Fruit fly (Drosophila melanogaster) whole organism, embryonic: ENCODE results near the gene CG3635.
A peak's percentile ranks its signal among the peaks of the same experiment; 100 is the strongest.

Experiments used
- Blimp-1 ChIP-seq: fragments of 200-800 bp; sonication (Bioruptor generic); optimal IDR thresholded peaks from 3 replicates; lab custom pipeline; 2018; ENCODE audit warnings: missing biosample characterization, missing genetic modification characterization, mild to moderate bottlenecking, moderate library complexity, missing genetic modification reagents
- CG10431 ChIP-seq: fragments of 200-800 bp; sonication (Bioruptor generic); optimal IDR thresholded peaks from 3 replicates; lab custom pipeline; 2018; ENCODE audit warnings: missing biosample characterization, mild to moderate bottlenecking, missing genetic modification characterization
- CG1233 ChIP-seq: fragments of 200-800 bp; sonication (Bioruptor generic); optimal IDR thresholded peaks from 4 replicates; lab custom pipeline; 2018; ENCODE audit warnings: missing biosample characterization, mild to moderate bottlenecking, missing genetic modification characterization
- CG12769 ChIP-seq: fragments of 200-800 bp; sonication (Bioruptor generic); optimal IDR thresholded peaks from 2 replicates; lab custom pipeline; 2019; ENCODE audit warnings: missing biosample characterization, mild to moderate bottlenecking, missing genetic modification characterization, moderate library complexity
- CG13287 ChIP-seq: fragments of 200-800 bp; sonication (Bioruptor generic); IDR thresholded peaks from 2 replicates; pipeline ENCODE4 v1.3.6; 2022; ENCODE audit warnings: missing biosample characterization, missing genetic modification characterization; ENCODE audit not compliant: partially characterized antibody
- CG15011 ChIP-seq: fragments of 200-800 bp; sonication (Bioruptor generic); optimal IDR thresholded peaks from 3 replicates; lab custom pipeline; 2018; ENCODE audit warnings: missing biosample characterization, mild to moderate bottlenecking, missing genetic modification characterization
- CG17829 ChIP-seq: fragments of 200-800 bp; optimal IDR thresholded peaks from 2 replicates; lab custom pipeline; 2019; ENCODE audit warnings: missing biosample characterization, mild to moderate bottlenecking, missing genetic modification characterization, moderate library complexity
- CG18619 ChIP-seq: fragments of 200-800 bp; sonication (Bioruptor generic); optimal IDR thresholded peaks from 3 replicates; lab custom pipeline; 2017; ENCODE audit warnings: missing biosample characterization, mild to moderate bottlenecking, missing genetic modification characterization
- CG2199 ChIP-seq: fragments of 200-800 bp; sonication (Bioruptor generic); IDR thresholded peaks from 3 replicates; pipeline ENCODE4 v1.3.6; 2022; ENCODE audit warnings: missing biosample characterization, missing genetic modification characterization
- CG30020 ChIP-seq: fragments of 200-800 bp; optimal IDR thresholded peaks from 2 replicates; lab custom pipeline; 2019; ENCODE audit warnings: missing biosample characterization, mild to moderate bottlenecking, missing genetic modification characterization, moderate library complexity
- CG8924 ChIP-seq: fragments of 200-800 bp; optimal IDR thresholded peaks from 3 replicates; lab custom pipeline; 2019; ENCODE audit warnings: missing biosample characterization, mild to moderate bottlenecking, missing genetic modification characterization, moderate library complexity
- D19A ChIP-seq: fragments of 200-800 bp; optimal IDR thresholded peaks from 3 replicates; lab custom pipeline; 2019; ENCODE audit warnings: missing biosample characterization, mild to moderate bottlenecking, missing genetic modification characterization, moderate library complexity
- Deaf1 ChIP-seq: fragments of 200-800 bp; optimal IDR thresholded peaks from 3 replicates; lab custom pipeline; 2019; ENCODE audit warnings: missing biosample characterization, mild to moderate bottlenecking, missing genetic modification characterization, moderate library complexity
- Dfd ChIP-seq, 2 experiments: fragments of >200 bp; optimal IDR thresholded peaks; 2 replicates each; lab custom pipeline; 2017; ENCODE audit warnings: missing biosample characterization in 2 of 2, missing genetic modification characterization in 2 of 2
- Dll ChIP-seq: fragments of 200-800 bp; sonication (Bioruptor generic); IDR thresholded peaks from 4 replicates; pipeline ENCODE4 v1.3.6; 2022; ENCODE audit warnings: missing biosample characterization, missing genetic modification characterization; ENCODE audit not compliant: partially characterized antibody
- E2f2 ChIP-seq: fragments of 200-800 bp; sonication (Bioruptor generic); IDR thresholded peaks from 2 replicates; pipeline ENCODE4 v1.3.6; 2022; ENCODE audit warnings: missing biosample characterization, missing genetic modification characterization
- Fer2 ChIP-seq: fragments of 200-800 bp; sonication (Bioruptor generic); optimal IDR thresholded peaks from 2 replicates; lab custom pipeline; 2018; ENCODE audit warnings: missing biosample characterization, mild to moderate bottlenecking, missing genetic modification characterization, moderate library complexity
- Fer3 ChIP-seq: fragments of 200-800 bp; sonication (Bioruptor generic); optimal IDR thresholded peaks from 2 replicates; lab custom pipeline; 2018; ENCODE audit warnings: missing biosample characterization, mild to moderate bottlenecking, missing genetic modification characterization, moderate library complexity
- Gsc ChIP-seq: fragments of 200-800 bp; sonication (Bioruptor generic); IDR thresholded peaks from 2 replicates; pipeline ENCODE4 v1.3.6; 2022; ENCODE audit warnings: missing biosample characterization, missing genetic modification characterization
- HmgZ ChIP-seq: fragments of 200-800 bp; sonication (Bioruptor generic); optimal IDR thresholded peaks from 2 replicates; lab custom pipeline; 2018; ENCODE audit warnings: missing biosample characterization, mild to moderate bottlenecking, missing genetic modification characterization
- Jarid2 ChIP-seq: fragments of 200-800 bp; sonication (Bioruptor generic); optimal IDR thresholded peaks from 3 replicates; lab custom pipeline; 2017; ENCODE audit warnings: mild to moderate bottlenecking, missing biosample characterization, missing genetic modification reagents, missing genetic modification characterization
- Lim3 ChIP-seq: fragments of 200-800 bp; sonication (Bioruptor generic); IDR thresholded peaks from 2 replicates; pipeline ENCODE4 v1.3.6; 2022; ENCODE audit warnings: missing biosample characterization, missing genetic modification characterization
- MBD-R2 ChIP-seq: fragments of 200-800 bp; sonication (Bioruptor generic); IDR thresholded peaks from 2 replicates; pipeline ENCODE4 v1.3.6; 2022; ENCODE audit warnings: missing biosample characterization, missing genetic modification characterization
- Trl ChIP-seq, 3 experiments: fragments of >200 bp in 2 of 3; fragments of 200-800 bp in 1 of 3; sonication (Bioruptor generic) in 1 of 3; optimal IDR thresholded peaks; 2 replicates in 1 of 3; 3 replicates in 2 of 3; lab custom pipeline; 2016 to 2017; ENCODE audit warnings: missing biosample characterization in 1 of 3, missing genetic modification characterization in 1 of 3
- caup ChIP-seq: fragments of 200-800 bp; sonication (Bioruptor generic); optimal IDR thresholded peaks from 3 replicates; lab custom pipeline; 2017; ENCODE audit warnings: missing biosample characterization, mild to moderate bottlenecking, missing genetic modification characterization, moderate library complexity; ENCODE audit not compliant: severe bottlenecking
- ci ChIP-seq: fragments of 200-800 bp; sonication (Bioruptor generic); IDR thresholded peaks from 3 replicates; pipeline ENCODE4 v1.3.6; 2022; ENCODE audit warnings: missing biosample characterization, missing genetic modification characterization
- corto ChIP-seq: fragments of 200-800 bp; sonication (Bioruptor generic); optimal IDR thresholded peaks from 2 replicates; lab custom pipeline; 2016; ENCODE audit warnings: missing biosample characterization, mild to moderate bottlenecking, missing genetic modification characterization, moderate library complexity
- crol ChIP-seq: fragments of 200-800 bp; sonication (Bioruptor generic); IDR thresholded peaks from 2 replicates; pipeline ENCODE4 v1.3.6; 2022; ENCODE audit warnings: missing biosample characterization, missing genetic modification characterization
- ems ChIP-seq: fragments of 200-800 bp; sonication (Bioruptor generic); optimal IDR thresholded peaks from 3 replicates; lab custom pipeline; 2016; ENCODE audit warnings: missing biosample characterization, missing genetic modification characterization
- hkb ChIP-seq, 2 experiments: fragments of 200-800 bp in 1 of 2; fragments of >200 bp in 1 of 2; sonication (Bioruptor generic) in 1 of 2; IDR thresholded peaks in 1 of 2; optimal IDR thresholded peaks in 1 of 2; 2 replicates each; pipeline versions ENCODE4 v1.3.6 to Lab custom; 2017 to 2022; ENCODE audit warnings: missing biosample characterization in 1 of 2, missing genetic modification characterization in 1 of 2
- jigr1 ChIP-seq: fragments of 200-800 bp; sonication (Bioruptor generic); IDR thresholded peaks from 3 replicates; pipeline ENCODE4 v1.3.6; 2022; ENCODE audit warnings: missing biosample characterization, missing genetic modification characterization
- kni ChIP-seq: fragments of 200-800 bp; sonication (Bioruptor generic); optimal IDR thresholded peaks from 3 replicates; lab custom pipeline; 2017; ENCODE audit warnings: mild to moderate bottlenecking, missing biosample characterization, missing genetic modification reagents, missing genetic modification characterization
- lbe ChIP-seq: fragments of 200-800 bp; sonication (Bioruptor generic); optimal IDR thresholded peaks from 2 replicates; lab custom pipeline; 2016; ENCODE audit warnings: missing biosample characterization, mild to moderate bottlenecking, missing genetic modification characterization
- maf-S ChIP-seq: fragments of 200-800 bp; sonication (Bioruptor generic); optimal IDR thresholded peaks from 2 replicates; lab custom pipeline; 2016; ENCODE audit warnings: missing biosample characterization, missing genetic modification characterization
- mirr ChIP-seq: fragments of 200-800 bp; sonication (Bioruptor generic); optimal IDR thresholded peaks from 3 replicates; lab custom pipeline; 2018; ENCODE audit warnings: missing biosample characterization, mild to moderate bottlenecking, missing genetic modification characterization
- nmo ChIP-seq: fragments of 200-800 bp; sonication (Bioruptor generic); optimal IDR thresholded peaks from 2 replicates; lab custom pipeline; 2018; ENCODE audit warnings: missing biosample characterization, mild to moderate bottlenecking, missing genetic modification characterization, moderate library complexity
- nom ChIP-seq: fragments of 200-800 bp; sonication (Bioruptor generic); optimal IDR thresholded peaks from 2 replicates; lab custom pipeline; 2017; ENCODE audit warnings: missing biosample characterization, missing genetic modification characterization, mild to moderate bottlenecking, moderate library complexity, missing genetic modification reagents
- onecut ChIP-seq: fragments of 200-800 bp; sonication (Bioruptor generic); IDR thresholded peaks from 2 replicates; pipeline ENCODE4 v1.3.6; 2022; ENCODE audit warnings: missing biosample characterization, missing genetic modification characterization
- otp ChIP-seq: fragments of 200-800 bp; sonication (Bioruptor generic); IDR thresholded peaks from 3 replicates; pipeline ENCODE4, ENCODE4 v1.3.6; 2022; ENCODE audit warnings: missing biosample characterization, missing genetic modification characterization
- pros ChIP-seq: fragments of 200-800 bp; sonication (Bioruptor generic); optimal IDR thresholded peaks from 3 replicates; lab custom pipeline; 2019; ENCODE audit warnings: missing biosample characterization, mild to moderate bottlenecking, missing genetic modification characterization, moderate library complexity
- sens ChIP-seq: fragments of 200-800 bp; sonication (Bioruptor generic); peaks from one replicate; lab custom pipeline; 2016; ENCODE audit warnings: missing biosample characterization, missing genetic modification characterization
- sug ChIP-seq: fragments of 200-800 bp; optimal IDR thresholded peaks from 2 replicates; lab custom pipeline; 2019; ENCODE audit warnings: missing biosample characterization, mild to moderate bottlenecking, missing genetic modification characterization, moderate library complexity
- usp ChIP-seq: fragments of >200 bp; optimal IDR thresholded peaks from 2 replicates; lab custom pipeline; 2017; ENCODE audit warnings: missing biosample characterization, missing genetic modification characterization
- vvl ChIP-seq: fragments of 200-800 bp; sonication (Bioruptor generic); IDR thresholded peaks from 2 replicates; pipeline ENCODE4 v1.3.6; 2022; ENCODE audit warnings: missing biosample characterization, missing genetic modification characterization

Gene CG3635

DNA sequence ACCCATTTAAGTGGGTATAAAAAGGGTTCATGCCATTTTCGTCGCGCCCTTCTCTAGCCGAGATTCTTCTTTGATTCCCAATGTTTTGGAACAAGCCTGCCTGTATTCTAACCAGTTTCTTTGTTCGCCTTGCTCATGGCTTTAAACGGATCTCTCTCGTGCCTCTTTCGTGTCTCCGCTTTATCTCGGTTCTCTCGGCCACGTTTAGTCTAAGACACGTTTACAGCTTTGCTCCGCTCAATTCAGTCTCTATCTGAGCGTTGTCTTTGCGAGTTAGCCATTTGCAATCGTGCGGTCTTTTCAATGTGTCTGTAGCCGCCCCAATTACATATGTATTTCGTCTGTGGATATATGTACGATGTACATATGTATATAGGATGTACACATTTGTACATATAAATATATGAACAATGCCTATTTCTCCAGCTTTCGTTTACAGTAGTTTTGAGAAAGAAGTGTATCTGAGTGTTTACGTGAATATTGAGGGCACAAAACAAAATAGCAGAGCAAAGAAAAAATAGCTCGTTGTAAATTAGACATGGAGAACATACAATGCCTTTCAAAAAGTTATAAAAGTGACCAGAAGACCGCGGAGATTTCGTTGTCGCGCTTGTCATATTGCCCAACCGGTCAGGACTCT lies 41.0 kb upstream of the CG3635 start (continued):
- TF ChIP-seq CG1233 = no peak
- peak; percentile 16 for TF ChIP-seq mirr
- TF ChIP-seq otp = no peak
- TF ChIP-seq CG12769 (tag; lab: Kevin White, UChicago) = peak; percentile 59
- TF ChIP-seq Gsc (GFP tag; lab: Robert Waterston, UW) = no peak
- TF ChIP-seq Fer3 = no peak
- TF ChIP-seq Trl (optimal IDR thresholded peaks at IDR 0.05; lab: Kevin White, UChicago) = peak; percentile 62 to 77
- no peak for TF ChIP-seq Trl (GFP tag; optimal IDR thresholded peaks at IDR 0.05; lab: Kevin White, UChicago)
- no peak for TF ChIP-seq ci (GFP tag; lab: Robert Waterston, UW)
- TF ChIP-seq CG18619 = no peak
- peak; percentile 45; the same call in 2 of the 4 replicates for TF ChIP-seq Dll (GFP tag; lab: Robert Waterston, UW)
- peak; percentile 75 for TF ChIP-seq CG30020 (tag; lab: Kevin White, UChicago)
- TF ChIP-seq pros (GFP tag; lab: Kevin White, UChicago) = peak; percentile 25
- peak; percentile 68 for TF ChIP-seq Jarid2
- TF ChIP-seq HmgZ = no peak
- no peak for TF ChIP-seq Dfd (GFP tag; optimal IDR thresholded peaks at IDR 0.05; lab: Kevin White, UChicago)
- TF ChIP-seq ems (GFP tag; lab: Kevin White, UChicago) = no peak
- no peak for TF ChIP-seq usp (GFP tag; lab: Kevin White, UChicago)
- TF ChIP-seq CG17829 (tag; lab: Kevin White, UChicago) = no peak
- no peak for TF ChIP-seq Lim3 (GFP tag; lab: Robert Waterston, UW)
- no peak for TF ChIP-seq CG10431 (GFP tag; lab: Kevin White, UChicago)
- peak; percentile 18 for TF ChIP-seq nom (GFP tag; lab: Kevin White, UChicago)
- peak; percentile 24; the same call in 1 of the 2 replicates for TF ChIP-seq vvl (GFP tag; lab: Robert Waterston, UW)
- TF ChIP-seq Blimp-1 (GFP tag; lab: Kevin White, UChicago) = no peak
- TF ChIP-seq CG8924 = no peak
- TF ChIP-seq CG13287 (GFP tag; lab: Robert Waterston, UW) = peak; percentile 11; the same call in 1 of the 2 replicates
- peak; percentile 11 for TF ChIP-seq caup (GFP tag; lab: Kevin White, UChicago)
- no peak for TF ChIP-seq Fer2 (tag; lab: Kevin White, UChicago)
- TF ChIP-seq nmo (GFP tag; lab: Kevin White, UChicago) = no peak
- peak; percentile 85 for TF ChIP-seq D19A (tag; lab: Kevin White, UChicago)
- TF ChIP-seq hkb (optimal IDR thresholded peaks at IDR 0.05; lab: Kevin White, UChicago) = no peak
- peak; percentile 19; the same call in 1 of the 2 replicates for TF ChIP-seq hkb (GFP tag; IDR thresholded peaks at IDR 0.05; lab: Robert Waterston, UW)
- peak; percentile 60 for TF ChIP-seq Deaf1
- no peak for TF ChIP-seq sug (tag; lab: Kevin White, UChicago)
- peak; percentile 64 for TF ChIP-seq sens (GFP tag; lab: Kevin White, UChicago)
- TF ChIP-seq maf-S = no peak
- peak; percentile 62 for TF ChIP-seq lbe (GFP tag; lab: Kevin White, UChicago)
- 0 out of 2 replicates have a peak, but pooled peaks have one; percentile 9 for TF ChIP-seq E2f2 (GFP tag; lab: Robert Waterston, UW)
- TF ChIP-seq MBD-R2 = peak; percentile 22; the same call in 1 of the 2 replicates
- no peak for TF ChIP-seq jigr1 (GFP tag; lab: Robert Waterston, UW)
- TF ChIP-seq kni (GFP tag; lab: Kevin White, UChicago) = peak; percentile 53
- TF ChIP-seq corto (GFP tag; lab: Kevin White, UChicago) = peak; percentile 23
- no peak for TF ChIP-seq crol (GFP tag; lab: Robert Waterston, UW)
- 0 out of 3 replicates have a peak, but pooled peaks have one; percentile 10 for TF ChIP-seq CG2199 (GFP tag; lab: Robert Waterston, UW)
- TF ChIP-seq CG15011 (GFP tag; lab: Kevin White, UChicago) = no peak
- no peak for TF ChIP-seq onecut (GFP tag; lab: Robert Waterston, UW)
- TF ChIP-seq, all 482 proteins: peak for 30
